Fruit fly (Drosophila melanogaster): ENCODE measurements around the gene RhoGAP15B.

The RhoGAP15B gene

dm6 chrX:16912965-16913755, 29.9 kb upstream of the RhoGAP15B start, which contains the start of gene CG4928 (continued):
- no peak for TF ChIP-seq stc (GFP tag; IDR thresholded peaks at IDR 0.05)
- no peak for TF ChIP-seq CG12744 (GFP tag; optimal IDR thresholded peaks at IDR 0.05)

- TF ChIP-seq dysf (GFP tag; IDR thresholded peaks at IDR 0.05) (0 out of 3 replicates have a peak, but pooled peaks have one; percentile 16), CG4424 (GFP tag; optimal IDR thresholded peaks at IDR 0.05) (no peak), wek (GFP tag; optimal IDR thresholded peaks at IDR 0.05) (peak; percentile 24), eve (GFP tag; optimal IDR thresholded peaks at IDR 0.05) (no peak), dpn (GFP tag; optimal IDR thresholded peaks at IDR 0.05) (no peak), chinmo (GFP tag; IDR thresholded peaks at IDR 0.05; ENCODE audit: partially characterized antibody) (0 out of 4 replicates have a peak, but pooled peaks have one; percentile 10), CG12769 (tag; optimal IDR thresholded peaks at IDR 0.05) (peak; percentile 21), Camta (GFP tag; optimal IDR thresholded peaks at IDR 0.05) (no peak), CG18262 (tag; optimal IDR thresholded peaks at IDR 0.05) (no peak), CG9932 (GFP tag; IDR thresholded peaks at IDR 0.05) (peak; percentile 8; the same call in 1 of the 2 replicates), CG2678 (tag; optimal IDR thresholded peaks at IDR 0.05) (peak; percentile 23), Hmr (GFP tag; optimal IDR thresholded peaks at IDR 0.05) (peak; percentile 9), Med (GFP tag) (peak; percentile 67), seq (GFP tag; IDR thresholded peaks at IDR 0.05) (peak; percentile 34; the same call in 1 of the 2 replicates), CG3281 (GFP tag; optimal IDR thresholded peaks at IDR 0.05) (peak; percentile 7), CG13296 (GFP tag; optimal IDR thresholded peaks at IDR 0.05) (peak; percentile 7), Rfx (GFP tag; IDR thresholded peaks at IDR 0.05) (0 out of 2 replicates have a peak, but pooled peaks have one; percentile 20), CG10543 (GFP tag; optimal IDR thresholded peaks at IDR 0.05) (peak; percentile 9), Hand (GFP tag; optimal IDR thresholded peaks at IDR 0.05) (no peak), CHES-1-like (GFP tag; optimal IDR thresholded peaks at IDR 0.05) (no peak), CG15514 (GFP tag; optimal IDR thresholded peaks at IDR 0.05) (peak; percentile 15), Fer1 (GFP tag; optimal IDR thresholded peaks at IDR 0.05) (peak; percentile 19), danr (GFP tag; IDR thresholded peaks at IDR 0.05) (peak; percentile 8; the same call in 1 of the 2 replicates), CG11085 (GFP tag; IDR thresholded peaks at IDR 0.05) (0 out of 2 replicates have a peak, but pooled peaks have one; percentile 25), caup (GFP tag; optimal IDR thresholded peaks at IDR 0.05; ENCODE audit: severe bottlenecking) (peak; percentile 3), CG10979 (tag; optimal IDR thresholded peaks at IDR 0.05) (no peak), lab (GFP tag; optimal IDR thresholded peaks at IDR 0.05) (peak; percentile 35), CG18599 (GFP tag; optimal IDR thresholded peaks at IDR 0.05) (peak; percentile 16), CG8290 (GFP tag; optimal IDR thresholded peaks at IDR 0.05) (no peak), CG8290 (tag; optimal IDR thresholded peaks at IDR 0.05) (peak in 1 of 2 experiments; percentile 30), schlank (tag; optimal IDR thresholded peaks at IDR 0.05) (peak; percentile 10), sob (GFP tag; IDR thresholded peaks at IDR 0.05) (0 out of 2 replicates have a peak, but pooled peaks have one; percentile 14)
Observed at dm6 chrX:16917462-16917861, 25.6 kb upstream of the RhoGAP15B start.

dm6 chrX:16918767-16919336, 24.2 kb upstream of the RhoGAP15B start:
- TF ChIP-seq ab (GFP tag; optimal IDR thresholded peaks at IDR 0.05) (no peak), CG2678 (tag; optimal IDR thresholded peaks at IDR 0.05) (peak; percentile 2), CG9609 (GFP tag; optimal IDR thresholded peaks at IDR 0.05) (no peak), Eip74EF (GFP tag; optimal IDR thresholded peaks at IDR 0.05) (no peak), CG1233 (GFP tag; optimal IDR thresholded peaks at IDR 0.05) (no peak), CG11723 (GFP tag; optimal IDR thresholded peaks at IDR 0.05) (no peak), toy (GFP tag; IDR thresholded peaks at IDR 0.05) (no peak), CG34376 (GFP tag; optimal IDR thresholded peaks at IDR 0.05) (peak; percentile 28), CG10366 (GFP tag; IDR thresholded peaks at IDR 0.05) (no peak), CG12769 (tag; optimal IDR thresholded peaks at IDR 0.05) (peak; percentile 17), z (GFP tag; IDR thresholded peaks at IDR 0.05) (no peak), HLHmδ (GFP tag; optimal IDR thresholded peaks at IDR 0.05) (no peak), CG34224 (GFP tag; IDR thresholded peaks at IDR 0.05; ENCODE audit: partially characterized antibody) (no peak), CG2712 (tag; optimal IDR thresholded peaks at IDR 0.05) (no peak)

Measured in whole organism, embryonic.